Fruit fly (Drosophila melanogaster): ENCODE results near the gene TTLL3B.

TTLL3B gene

DNA sequence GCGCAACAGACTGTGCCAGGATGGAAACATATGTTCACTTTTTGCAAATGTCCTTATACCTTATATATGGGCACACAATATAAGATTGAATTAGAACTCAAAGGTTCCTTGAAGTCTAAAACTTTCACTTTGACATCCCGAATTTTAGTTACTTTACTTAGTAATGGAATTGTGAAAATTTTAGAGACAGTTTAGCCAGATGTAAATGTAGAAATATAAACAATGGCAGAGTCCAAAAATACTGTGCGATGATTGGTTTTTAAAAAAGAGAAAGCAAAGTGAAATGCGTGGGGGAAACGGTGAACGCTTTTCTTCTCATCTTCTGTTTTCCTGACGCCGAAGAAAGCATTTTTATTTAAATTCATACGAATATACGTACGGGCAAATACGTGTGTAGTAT, 15.1 kb downstream of the TTLL3B start, which contains the start of gene CG44271:
CG44271 (minus strand) TSS at position 101 of the 400 bp plus-strand sequence.
- no peak for TF ChIP-seq psq (optimal IDR thresholded peaks at IDR 0.05)
- no peak for TF ChIP-seq h (optimal IDR thresholded peaks at IDR 0.05)
- TF ChIP-seq Sin3A (optimal IDR thresholded peaks at IDR 0.05) = no peak
- TF ChIP-seq ttk (optimal IDR thresholded peaks at IDR 0.05) = no peak
- no peak for TF ChIP-seq insv (optimal IDR thresholded peaks at IDR 0.05)
- TF ChIP-seq Myc (optimal IDR thresholded peaks at IDR 0.05) = no peak

DNA sequence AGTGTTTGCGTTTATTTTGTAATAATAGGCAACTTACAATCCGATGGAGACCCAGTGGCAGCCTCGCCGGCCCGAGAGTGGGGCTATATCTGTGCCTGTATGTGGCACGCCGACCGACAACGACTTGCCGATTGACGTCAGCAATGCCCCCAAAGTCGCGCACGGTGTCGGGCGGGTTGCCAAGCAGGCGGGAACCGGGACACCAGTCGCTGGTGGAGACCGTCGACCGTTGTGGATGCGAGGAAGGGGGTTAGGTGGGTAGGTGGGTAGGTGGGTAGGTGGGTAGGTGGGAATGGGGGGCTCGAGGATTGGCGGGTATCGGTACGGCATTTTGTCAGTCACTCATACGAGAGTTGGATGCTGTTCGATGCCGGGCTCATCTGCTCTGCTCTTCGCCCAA, 18.4 kb downstream of the TTLL3B start:
- TF ChIP-seq insv (optimal IDR thresholded peaks at IDR 0.05) = no peak
- no peak for TF ChIP-seq psq (optimal IDR thresholded peaks at IDR 0.05)
- TF ChIP-seq Myc (optimal IDR thresholded peaks at IDR 0.05) = no peak
- no peak for TF ChIP-seq Sin3A (optimal IDR thresholded peaks at IDR 0.05)
- no peak for TF ChIP-seq ttk (optimal IDR thresholded peaks at IDR 0.05)
- no peak for TF ChIP-seq h (optimal IDR thresholded peaks at IDR 0.05)

DNA sequence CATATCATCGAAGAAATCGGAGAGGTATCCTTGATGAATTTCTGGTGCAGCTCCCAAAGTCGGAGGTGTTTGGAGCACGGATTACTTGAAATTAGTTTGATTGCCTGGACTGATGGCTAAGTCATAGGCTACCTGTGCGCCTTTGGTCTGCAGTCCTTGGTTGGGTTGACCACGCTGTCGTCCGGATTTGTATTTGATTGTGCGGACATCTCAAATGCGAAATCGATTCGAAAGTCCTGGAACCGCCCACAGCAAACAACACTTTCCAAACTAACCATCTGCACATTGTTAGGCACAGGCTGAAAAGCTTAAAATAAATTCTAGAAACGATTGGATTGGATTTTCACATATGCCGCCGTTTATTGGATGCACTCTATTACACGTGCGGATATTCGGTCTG, 26.9 kb downstream of the TTLL3B start, which contains the start of gene CG11322:
CG11322 (minus strand) TSS at position 101 of the 400 bp plus-strand sequence.
- TF ChIP-seq insv (optimal IDR thresholded peaks at IDR 0.05) (no peak), h (optimal IDR thresholded peaks at IDR 0.05) (no peak), Sin3A (optimal IDR thresholded peaks at IDR 0.05) (no peak), Myc (optimal IDR thresholded peaks at IDR 0.05) (no peak), ttk (optimal IDR thresholded peaks at IDR 0.05) (no peak)

DNA sequence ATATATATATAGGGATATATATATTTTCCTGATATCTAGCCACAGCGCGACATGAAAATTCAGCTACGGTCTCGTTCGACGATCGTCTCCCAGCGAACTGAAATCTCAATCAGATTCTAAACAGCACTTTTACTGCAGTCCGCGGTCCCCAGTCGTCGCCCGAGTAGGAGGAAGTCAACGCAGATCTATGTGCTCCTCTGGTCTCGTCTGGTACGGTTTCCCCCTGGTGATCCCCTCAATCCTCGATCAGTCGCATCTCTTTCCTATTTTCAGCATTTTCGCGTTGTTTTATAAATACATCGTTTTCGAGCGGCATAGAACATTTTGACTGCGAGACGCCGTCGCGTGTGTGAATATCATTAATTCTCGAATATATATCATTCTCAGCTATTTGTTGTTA, 40.0 kb downstream of the TTLL3B start, which contains the start of gene LUBEL:
LUBEL (minus strand) TSS at position 101 of the 400 bp plus-strand sequence.
- TF ChIP-seq Myc (optimal IDR thresholded peaks at IDR 0.05) = no peak
- no peak for TF ChIP-seq h (optimal IDR thresholded peaks at IDR 0.05)
- TF ChIP-seq psq (optimal IDR thresholded peaks at IDR 0.05) = no peak
- TF ChIP-seq Sin3A (optimal IDR thresholded peaks at IDR 0.05) = no peak
- TF ChIP-seq ttk (optimal IDR thresholded peaks at IDR 0.05) = no peak
- no peak for TF ChIP-seq insv (optimal IDR thresholded peaks at IDR 0.05)

DNA sequence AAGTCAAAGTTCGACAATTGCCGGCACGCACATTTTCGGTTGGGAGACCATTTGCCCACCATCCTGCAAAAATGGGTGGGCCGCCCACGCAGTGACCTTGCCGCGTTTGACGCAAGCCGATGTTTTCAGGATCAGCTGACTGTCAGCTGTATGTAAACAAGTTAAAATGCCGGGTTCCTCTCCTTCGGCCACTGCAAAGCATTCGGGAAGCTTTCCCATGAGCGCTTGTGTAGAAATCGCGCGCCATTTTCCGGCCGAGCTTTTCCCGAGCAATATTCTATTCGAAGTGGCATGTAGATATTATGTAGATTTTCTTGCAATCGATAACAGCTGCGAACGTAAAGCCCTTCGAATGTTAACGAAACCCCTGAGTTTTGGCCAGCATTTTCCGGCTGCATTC, 41.0 kb downstream of the TTLL3B start, which contains the start of gene CG17378:
CG17378 (plus strand) TSS at position 397 of the 400 bp plus-strand sequence.
- TF ChIP-seq Myc (optimal IDR thresholded peaks at IDR 0.05) (no peak), ttk (optimal IDR thresholded peaks at IDR 0.05) (no peak), h (optimal IDR thresholded peaks at IDR 0.05) (no peak), psq (optimal IDR thresholded peaks at IDR 0.05) (no peak), Sin3A (optimal IDR thresholded peaks at IDR 0.05) (no peak), insv (optimal IDR thresholded peaks at IDR 0.05) (no peak)

DNA sequence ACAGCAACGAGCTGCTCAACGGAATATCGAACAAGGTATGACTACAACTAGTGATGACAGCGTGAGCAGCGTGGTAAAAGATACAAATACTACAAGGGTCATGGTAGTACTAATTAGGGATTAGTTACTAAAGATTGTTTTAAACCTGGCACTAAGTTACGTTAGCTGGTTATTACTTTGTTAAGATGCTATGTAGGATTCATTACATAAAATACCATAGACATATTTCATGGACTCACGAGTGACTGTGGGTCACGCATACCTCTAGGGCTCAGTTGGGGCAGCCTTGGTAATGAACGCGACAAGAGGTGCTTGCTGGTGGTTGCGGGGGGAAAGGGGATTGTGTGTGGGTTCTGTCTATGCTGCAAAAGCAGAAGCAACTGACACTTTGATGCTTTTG, 42.2 kb downstream of the TTLL3B start:
- TF ChIP-seq h (optimal IDR thresholded peaks at IDR 0.05) (no peak), Sin3A (optimal IDR thresholded peaks at IDR 0.05) (no peak), psq (optimal IDR thresholded peaks at IDR 0.05) (no peak), ttk (optimal IDR thresholded peaks at IDR 0.05) (no peak), Myc (optimal IDR thresholded peaks at IDR 0.05) (no peak), insv (optimal IDR thresholded peaks at IDR 0.05) (no peak)

DNA sequence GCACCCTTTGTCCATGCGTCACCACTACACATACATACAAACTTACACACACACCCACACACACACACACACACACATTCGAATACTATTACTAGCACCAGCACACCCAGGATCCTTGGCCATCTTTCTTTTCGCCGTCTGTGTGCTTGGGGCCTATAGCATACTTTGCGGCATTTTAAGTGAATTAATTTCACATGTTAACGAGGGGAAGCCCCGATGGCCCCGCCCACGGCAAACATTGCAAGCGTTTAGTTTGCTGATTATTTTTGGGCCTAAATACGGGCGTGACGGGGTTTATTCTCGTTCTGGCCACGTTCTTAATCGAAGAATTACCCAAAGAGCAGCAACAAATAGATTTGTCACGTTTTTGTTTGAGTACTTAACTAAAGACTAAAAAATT, 50.7 kb downstream of the TTLL3B start:
- TF ChIP-seq Myc (optimal IDR thresholded peaks at IDR 0.05) (no peak), h (optimal IDR thresholded peaks at IDR 0.05) (no peak), Sin3A (optimal IDR thresholded peaks at IDR 0.05) (no peak), psq (optimal IDR thresholded peaks at IDR 0.05) (no peak), insv (optimal IDR thresholded peaks at IDR 0.05) (no peak), ttk (optimal IDR thresholded peaks at IDR 0.05) (no peak)

DNA sequence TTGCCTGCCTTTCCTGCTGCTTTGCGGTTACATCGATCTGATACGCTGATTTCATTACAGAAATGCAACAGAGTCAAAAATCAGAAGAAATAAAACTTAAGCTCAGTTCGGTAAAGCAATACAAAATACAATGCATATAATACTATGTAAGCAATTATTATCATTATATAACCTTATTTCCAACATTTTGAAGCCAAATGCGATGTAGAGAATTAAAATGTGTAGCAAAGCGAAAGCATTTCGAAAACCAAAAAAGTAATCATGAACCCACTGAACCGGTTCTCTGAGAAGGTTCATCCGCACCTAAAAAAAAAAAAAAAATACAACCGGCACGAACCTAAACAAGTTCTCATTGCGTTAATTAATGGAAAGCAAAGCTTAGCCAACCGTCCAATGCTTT, 51.6 kb downstream of the TTLL3B start:
- TF ChIP-seq psq (optimal IDR thresholded peaks at IDR 0.05) = no peak
- TF ChIP-seq h (optimal IDR thresholded peaks at IDR 0.05) = no peak
- TF ChIP-seq insv (optimal IDR thresholded peaks at IDR 0.05) = no peak
- no peak for TF ChIP-seq Sin3A (optimal IDR thresholded peaks at IDR 0.05)
- no peak for TF ChIP-seq ttk (optimal IDR thresholded peaks at IDR 0.05)

DNA sequence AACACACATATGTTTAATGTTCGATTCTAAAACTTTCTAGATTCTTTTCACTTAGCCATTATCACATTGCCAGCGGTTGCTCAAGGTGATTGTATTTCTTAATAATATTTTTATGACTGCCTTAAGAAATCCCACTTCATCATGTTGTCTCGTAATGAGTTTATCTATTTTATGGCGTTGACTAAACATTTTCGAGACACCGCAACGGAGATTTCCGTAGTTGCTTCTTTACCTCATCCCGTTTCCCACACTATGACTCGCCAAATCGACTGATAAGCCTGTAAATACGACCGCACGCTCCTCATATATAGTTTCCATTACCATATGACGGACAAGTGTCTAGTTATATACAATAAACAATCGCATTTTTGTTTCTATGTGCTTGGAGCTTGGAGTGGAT, 52.9 kb downstream of the TTLL3B start:
- no peak for TF ChIP-seq insv (optimal IDR thresholded peaks at IDR 0.05)
- no peak for TF ChIP-seq h (optimal IDR thresholded peaks at IDR 0.05)
- no peak for TF ChIP-seq Sin3A (optimal IDR thresholded peaks at IDR 0.05)
- TF ChIP-seq psq (optimal IDR thresholded peaks at IDR 0.05) = no peak
- no peak for TF ChIP-seq Myc (optimal IDR thresholded peaks at IDR 0.05)
- TF ChIP-seq ttk (optimal IDR thresholded peaks at IDR 0.05) = no peak
